Worm (Caenorhabditis elegans) whole organism, L4 larva: Measurements from ENCODE around the gene F32D8.2.

Experiments
- D1046.2 ChIP-seq: fragments of 200-800 bp; sonication (Bioruptor generic); IDR thresholded peaks from 2 replicates; pipeline ENCODE4 v1.3.6; 2022; ENCODE audit warnings: missing genetic modification characterization, missing compliant biosample characterization
- F44E2.7 ChIP-seq: fragments of 200-800 bp; sonication (Bioruptor generic); IDR thresholded peaks from 2 replicates; pipeline ENCODE4 v2.1.2; 2022; ENCODE audit warnings: missing genetic modification characterization, missing compliant biosample characterization
- R02D3.7 ChIP-seq: fragments of 150-350 bp; sonication (generic microtip); optimal IDR thresholded peaks from 3 replicates; lab custom pipeline; 2014; ENCODE audit warnings: missing biosample characterization, missing genetic modification characterization
- T20F7.1 ChIP-seq: fragments of 200-800 bp; sonication (Bioruptor generic); optimal IDR thresholded peaks from 2 replicates; lab custom pipeline; 2018; ENCODE audit warnings: mild to moderate bottlenecking, missing genetic modification characterization, missing compliant biosample characterization
- T26A8.4 ChIP-seq: fragments of 200-800 bp; sonication (Bioruptor generic); IDR thresholded peaks from 2 replicates; pipeline ENCODE4 v1.3.6; 2022; ENCODE audit warnings: missing genetic modification characterization, missing compliant biosample characterization
- Y105C5A.15 ChIP-seq: fragments of 200-800 bp; sonication (Bioruptor generic); IDR thresholded peaks from 2 replicates; pipeline ENCODE4 v1.3.6; 2022; ENCODE audit warnings: missing genetic modification characterization, missing compliant biosample characterization
- ZK546.5 ChIP-seq, 2 experiments: sonication (generic microtip); optimal IDR thresholded peaks; 2 replicates each; lab custom pipeline; 2017; ENCODE audit warnings: missing biosample characterization in 2 of 2, missing genetic modification characterization in 2 of 2
- attf-4 ChIP-seq: sonication (generic microtip); optimal IDR thresholded peaks from 3 replicates; lab custom pipeline; 2017; ENCODE audit warnings: missing biosample characterization, missing genetic modification characterization
- ceh-82 ChIP-seq: sonication (generic microtip); optimal IDR thresholded peaks from 2 replicates; lab custom pipeline; 2017; ENCODE audit warnings: missing biosample characterization, missing genetic modification characterization
- cey-2 ChIP-seq: sonication (generic microtip); optimal IDR thresholded peaks from 3 replicates; lab custom pipeline; 2017; ENCODE audit warnings: missing genetic modification characterization, mild to moderate bottlenecking, missing compliant biosample characterization, antibody characterized with exemption, borderline replicate concordance; ENCODE audit not compliant: insufficient read depth
- daf-8 ChIP-seq: fragments of 200-800 bp; sonication (Bioruptor generic); IDR thresholded peaks from 2 replicates; pipeline ENCODE4 v1.3.6; 2022; ENCODE audit warnings: missing genetic modification characterization, missing compliant biosample characterization
- dmd-6 ChIP-seq: fragments of 200-800 bp; sonication (Bioruptor generic); IDR thresholded peaks from 2 replicates; pipeline ENCODE4 v1.3.6; 2022; ENCODE audit warnings: missing genetic modification reagents, missing genetic modification characterization, missing compliant biosample characterization
- duxl-1 ChIP-seq: sonication (generic microtip); optimal IDR thresholded peaks from 2 replicates; lab custom pipeline; 2016; ENCODE audit warnings: mild to moderate bottlenecking, missing genetic modification characterization, moderate library complexity, missing compliant biosample characterization; ENCODE audit not compliant: poor library complexity
- hif-1 ChIP-seq, 2 experiments: sonication (generic microtip); optimal IDR thresholded peaks; 2 replicates each; lab custom pipeline; 2016 to 2017; ENCODE audit warnings: missing compliant biosample characterization in 2 of 2, missing genetic modification characterization in 2 of 2, missing genetic modification reagents in 2 of 2, missing genotype in 2 of 2, mild to moderate bottlenecking in 1 of 2
- hlh-11 ChIP-seq: fragments of 200-800 bp; sonication (Bioruptor generic); optimal IDR thresholded peaks from 2 replicates; lab custom pipeline; 2018; ENCODE audit warnings: mild to moderate bottlenecking, missing genetic modification characterization, missing compliant biosample characterization
- hlh-30 ChIP-seq: sonication (generic microtip); optimal IDR thresholded peaks from 2 replicates; lab custom pipeline; 2017; ENCODE audit warnings: antibody characterized with exemption, mild to moderate bottlenecking, missing genetic modification characterization, missing compliant biosample characterization; ENCODE audit not compliant: insufficient read depth
- jun-1 ChIP-seq: fragments of 150-350 bp; optimal IDR thresholded peaks from 2 replicates; lab custom pipeline; 2014; ENCODE audit warnings: missing biosample characterization, missing genetic modification reagents, missing genetic modification characterization
- lim-7 ChIP-seq: fragments of 200-800 bp; sonication (Bioruptor generic); IDR thresholded peaks from 2 replicates; pipeline ENCODE4 v1.3.6; 2022; ENCODE audit warnings: missing genetic modification characterization, missing compliant biosample characterization
- lin-38 ChIP-seq: fragments of 200-800 bp; sonication (Bioruptor generic); IDR thresholded peaks from 2 replicates; pipeline ENCODE4 v1.3.6; 2022; ENCODE audit warnings: missing genetic modification reagents, missing genetic modification characterization, missing compliant biosample characterization
- lir-3 ChIP-seq: sonication (generic microtip); optimal IDR thresholded peaks from 2 replicates; lab custom pipeline; 2016; ENCODE audit warnings: mild to moderate bottlenecking, missing genetic modification characterization, missing compliant biosample characterization
- lsy-2 ChIP-seq, 2 experiments: fragments of 150-350 bp in 1 of 2; sonication (generic microtip) in 1 of 2; optimal IDR thresholded peaks; 2 replicates each; lab custom pipeline; 2014 to 2017; ENCODE audit warnings: missing biosample characterization in 2 of 2, missing genetic modification characterization in 2 of 2
- madf-9 ChIP-seq: fragments of 200-800 bp; sonication (Bioruptor generic); conservative IDR thresholded peaks from 2 replicates; pipeline ENCODE4 v1.3.6; 2022; ENCODE audit warnings: missing genetic modification reagents, missing genetic modification characterization, missing compliant biosample characterization
- mdl-1 ChIP-seq, 2 experiments: fragments of 150-350 bp in 1 of 2; sonication (generic microtip) in 1 of 2; optimal IDR thresholded peaks; 2 replicates each; lab custom pipeline; 2014 to 2017; ENCODE audit warnings: missing biosample characterization in 2 of 2, missing genetic modification characterization in 2 of 2
- mxl-2 ChIP-seq: fragments of 200-800 bp; sonication (Bioruptor generic); conservative IDR thresholded peaks from 2 replicates; pipeline ENCODE4 v1.3.6; 2022; ENCODE audit warnings: missing genetic modification reagents, missing genetic modification characterization, missing compliant biosample characterization
- nhr-10 ChIP-seq: fragments of 150-350 bp; optimal IDR thresholded peaks from 2 replicates; lab custom pipeline; 2014; ENCODE audit warnings: missing biosample characterization, missing genetic modification characterization
- nhr-237 ChIP-seq: sonication (generic microtip); optimal IDR thresholded peaks from 2 replicates; lab custom pipeline; 2017; ENCODE audit warnings: missing biosample characterization, missing genetic modification characterization
- nhr-25 ChIP-seq: sonication (generic microtip); optimal IDR thresholded peaks from 2 replicates; lab custom pipeline; 2017; ENCODE audit warnings: missing genetic modification characterization, mild to moderate bottlenecking, missing compliant biosample characterization, antibody characterized with exemption, moderate library complexity, borderline replicate concordance; ENCODE audit not compliant: insufficient read depth
- nhr-42 ChIP-seq: fragments of 200-800 bp; sonication (Bioruptor generic); IDR thresholded peaks from 2 replicates; pipeline ENCODE4 v1.3.6; 2022; ENCODE audit warnings: missing genetic modification characterization, missing compliant biosample characterization
- nhr-6 ChIP-seq: fragments of 150-350 bp; optimal IDR thresholded peaks from 2 replicates; lab custom pipeline; 2014; ENCODE audit warnings: missing biosample characterization, missing genetic modification characterization
- nhr-77 ChIP-seq: fragments of 150-350 bp; optimal IDR thresholded peaks from 2 replicates; lab custom pipeline; 2014; ENCODE audit warnings: missing biosample characterization, missing genetic modification characterization
- pha-4 ChIP-seq, 2 experiments: fragments of 150-350 bp in 1 of 2; fragments of 200-800 bp in 1 of 2; sonication (Bioruptor generic) in 1 of 2; IDR thresholded peaks in 1 of 2; optimal IDR thresholded peaks in 1 of 2; 2 replicates each; pipeline versions ENCODE4 v1.3.6 to Lab custom; 2014 to 2022; ENCODE audit warnings: missing genetic modification characterization in 2 of 2, missing genetic modification reagents in 2 of 2, missing biosample characterization in 1 of 2, missing compliant biosample characterization in 1 of 2
- php-3 ChIP-seq: fragments of 200-800 bp; sonication (Bioruptor generic); IDR thresholded peaks from 2 replicates; pipeline ENCODE4 v1.3.6; 2022; ENCODE audit warnings: missing genetic modification reagents, missing genetic modification characterization, missing compliant biosample characterization
- rbr-2 ChIP-seq: sonication (generic microtip); optimal IDR thresholded peaks from 2 replicates; lab custom pipeline; 2016; ENCODE audit warnings: missing genotype, missing genetic modification characterization, missing compliant biosample characterization
- sdz-12 ChIP-seq: fragments of 200-800 bp; sonication (Bioruptor generic); optimal IDR thresholded peaks from 2 replicates; lab custom pipeline; 2018; ENCODE audit warnings: mild to moderate bottlenecking, missing genetic modification characterization, missing compliant biosample characterization
- set-16 ChIP-seq: fragments of 200-800 bp; sonication (Bioruptor generic); IDR thresholded peaks from 2 replicates; pipeline ENCODE4 v1.3.6; 2022; ENCODE audit warnings: missing genetic modification reagents, missing genetic modification characterization, missing compliant biosample characterization
- skn-1 ChIP-seq: fragments of 150-350 bp; optimal IDR thresholded peaks from 2 replicates; lab custom pipeline; 2014; ENCODE audit warnings: missing biosample characterization, missing genetic modification characterization
- spr-1 ChIP-seq: sonication (generic microtip); optimal IDR thresholded peaks from 2 replicates; lab custom pipeline; 2016; ENCODE audit warnings: mild to moderate bottlenecking, missing genetic modification characterization, missing compliant biosample characterization
- spr-3 ChIP-seq: fragments of 200-800 bp; sonication (Bioruptor generic); optimal IDR thresholded peaks from 2 replicates; lab custom pipeline; 2018; ENCODE audit warnings: mild to moderate bottlenecking, missing genetic modification characterization, missing compliant biosample characterization
- tag-97 ChIP-seq: fragments of 200-800 bp; sonication (Bioruptor generic); IDR thresholded peaks from 2 replicates; pipeline ENCODE4 v1.3.6; 2022; ENCODE audit warnings: missing genetic modification characterization, missing compliant biosample characterization
- tra-1 ChIP-seq: fragments of 200-800 bp; sonication (Bioruptor generic); IDR thresholded peaks from 2 replicates; pipeline ENCODE4 v1.3.6; 2022; ENCODE audit warnings: missing genetic modification reagents, missing genetic modification characterization, missing compliant biosample characterization
- unc-39 ChIP-seq: sonication (generic microtip); optimal IDR thresholded peaks from 2 replicates; lab custom pipeline; 2017; ENCODE audit warnings: missing biosample characterization, missing genetic modification characterization
- zfp-2 ChIP-seq: sonication (generic microtip); optimal IDR thresholded peaks from 2 replicates; lab custom pipeline; 2016; ENCODE audit warnings: mild to moderate bottlenecking, missing genetic modification characterization, missing compliant biosample characterization
- zfp-3 ChIP-seq: fragments of 200-800 bp; sonication (Bioruptor generic); conservative IDR thresholded peaks from 2 replicates; pipeline ENCODE4 v1.3.6; 2022; ENCODE audit warnings: missing genetic modification reagents, missing genetic modification characterization, missing compliant biosample characterization
- zip-11 ChIP-seq: fragments of 200-800 bp; sonication (Bioruptor generic); IDR thresholded peaks from 2 replicates; pipeline ENCODE4 v1.3.6; 2022; ENCODE audit warnings: missing genetic modification characterization, missing compliant biosample characterization
- zip-2 ChIP-seq: fragments of 150-350 bp; optimal IDR thresholded peaks from 2 replicates; lab custom pipeline; 2014; ENCODE audit warnings: missing biosample characterization, missing genetic modification characterization
- ztf-11 ChIP-seq: fragments of 150-350 bp; optimal IDR thresholded peaks from 2 replicates; lab custom pipeline; 2014; ENCODE audit warnings: missing biosample characterization, missing genetic modification characterization
- ztf-7 ChIP-seq: fragments of 150-350 bp; optimal IDR thresholded peaks from 2 replicates; lab custom pipeline; 2014; ENCODE audit warnings: missing biosample characterization, missing genetic modification characterization

Gene F32D8.2

ce11 chrV:10856901-10857637 lies 26.5 kb upstream of the F32D8.2 start (continued):
- no peak for TF ChIP-seq mxl-2
- TF ChIP-seq T26A8.4 (GFP tag; lab: Robert Waterston, UW), result no peak
- TF ChIP-seq unc-39, result no peak
- 0 out of 2 replicates have a peak, but pooled peaks have one; percentile 5 for TF ChIP-seq set-16
- no peak for TF ChIP-seq duxl-1 (tag; lab: Kevin White, UChicago)
- TF ChIP-seq tra-1 (GFP tag; lab: Robert Waterston, UW), result peak; percentile 21; the same call in 1 of the 2 replicates
- no peak for TF ChIP-seq nhr-77 (tag; lab: Kevin White, UChicago)
- no peak for TF ChIP-seq php-3 (GFP tag; lab: Robert Waterston, UW)
- TF ChIP-seq skn-1 (tag; lab: Kevin White, UChicago), result no peak

ce11 chrV:10858340-10858739 lies 25.2 kb upstream of the F32D8.2 start:
- TF ChIP-seq zip-11 (GFP tag; lab: Robert Waterston, UW) (no peak), R02D3.7 (tag; lab: Kevin White, UChicago) (no peak), set-16 (peak; percentile 74), tag-97 (GFP tag; lab: Robert Waterston, UW) (no peak), spr-3 (GFP tag; lab: Kevin White, UChicago) (no peak), nhr-237 (tag; lab: Kevin White, UChicago) (no peak), cey-2 (tag; lab: Kevin White, UChicago) (peak; percentile 7), zfp-2 (tag; lab: Kevin White, UChicago) (no peak), T20F7.1 (no peak), pha-4 (GFP tag; IDR thresholded peaks at IDR 0.05; lab: Robert Waterston, UW) (peak; percentile 62; the same call in 1 of the 2 replicates), pha-4 (tag; optimal IDR thresholded peaks at IDR 0.05; lab: Kevin White, UChicago) (no peak), skn-1 (tag; lab: Kevin White, UChicago) (no peak), sdz-12 (GFP tag; lab: Kevin White, UChicago) (peak; percentile 36), unc-39 (no peak), zip-2 (tag; lab: Kevin White, UChicago) (no peak), nhr-6 (tag; lab: Kevin White, UChicago) (peak; percentile 62), jun-1 (tag; lab: Kevin White, UChicago) (no peak), lin-38 (peak; percentile 14; the same call in 1 of the 2 replicates), zfp-3 (GFP tag; lab: Robert Waterston, UW) (0 out of 2 replicates have a peak, but pooled peaks have one; percentile 39), daf-8 (GFP tag; lab: Robert Waterston, UW) (no peak), ceh-82 (no peak), T26A8.4 (GFP tag; lab: Robert Waterston, UW) (no peak), ztf-7 (tag; lab: Kevin White, UChicago) (no peak), F44E2.7 (GFP tag; lab: Robert Waterston, UW) (no peak), dmd-6 (GFP tag; lab: Robert Waterston, UW) (peak; percentile 87), ztf-11 (no peak), mdl-1 (tag; optimal IDR thresholded peaks at IDR 0.05; lab: Kevin White, UChicago) (peak; percentile 53 to 82), D1046.2 (GFP tag; lab: Robert Waterston, UW) (no peak), ZK546.5 (tag; optimal IDR thresholded peaks at IDR 0.05; lab: Kevin White, UChicago) (no peak), nhr-10 (no peak), nhr-42 (GFP tag; lab: Robert Waterston, UW) (no peak), lsy-2 (tag; optimal IDR thresholded peaks at IDR 0.05; lab: Kevin White, UChicago) (peak; percentile 59 to 67), madf-9 (no peak), rbr-2 (tag; lab: Kevin White, UChicago) (peak; percentile 70), hlh-11 (tag; lab: Kevin White, UChicago) (peak; percentile 92), Y105C5A.15 (GFP tag; lab: Robert Waterston, UW) (no peak), attf-4 (tag; lab: Kevin White, UChicago) (no peak), hif-1 (tag; optimal IDR thresholded peaks at IDR 0.05; lab: Kevin White, UChicago) (peak in 1 of 2 experiments; percentile 63), lir-3 (no peak), hlh-30 (tag; lab: Kevin White, UChicago) (peak; percentile 84), lim-7 (no peak), nhr-25 (no peak), spr-1 (tag; lab: Kevin White, UChicago) (no peak)
